Fruit fly (Drosophila melanogaster): ENCODE measurements around the gene Trp1.
A peak's percentile ranks its signal among the peaks of the same experiment; 100 is the strongest.

Trp1 gene

DNA sequence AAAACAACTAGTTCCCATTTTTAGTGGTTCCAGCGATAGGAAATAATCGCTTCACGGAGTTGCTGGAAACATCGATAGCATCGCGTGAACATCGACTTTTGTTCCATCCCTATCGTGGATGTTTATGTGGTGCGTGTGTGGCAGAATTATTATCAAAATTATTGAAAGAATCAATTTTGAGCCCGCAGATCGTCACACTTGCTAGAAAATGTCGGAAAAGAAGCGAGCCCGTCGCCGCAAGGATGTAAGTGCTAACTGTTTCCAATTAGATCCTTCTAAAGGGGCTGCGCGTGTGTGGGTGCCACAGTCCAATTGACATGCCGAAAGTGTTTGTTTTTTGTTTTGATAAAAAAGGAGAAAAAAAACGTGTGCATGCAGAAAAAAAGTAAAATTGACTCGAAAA lies at the start of gene Trp1:
Trp1 (plus strand) TSS at position 89 of the 403 bp plus-strand sequence.
- peak; percentile 94 for TF ChIP-seq tna (GFP tag; IDR thresholded peaks at IDR 0.05; ENCODE audit: partially characterized antibody)
- TF ChIP-seq gro (GFP tag; optimal IDR thresholded peaks at IDR 0.05): no peak
- no peak for TF ChIP-seq D19A (tag; optimal IDR thresholded peaks at IDR 0.05)
- no peak for TF ChIP-seq Xrp1 (GFP tag; IDR thresholded peaks at IDR 0.05)
- TF ChIP-seq Nf-YC (tag; optimal IDR thresholded peaks at IDR 0.05): no peak
- TF ChIP-seq Deaf1 (tag; optimal IDR thresholded peaks at IDR 0.05): no peak
- no peak for TF ChIP-seq CG8089 (GFP tag; optimal IDR thresholded peaks at IDR 0.05)
- peak; percentile 12 for TF ChIP-seq CG3995 (GFP tag; optimal IDR thresholded peaks at IDR 0.05)
- no peak for TF ChIP-seq danr (GFP tag; IDR thresholded peaks at IDR 0.05)
- TF ChIP-seq CG11093 (GFP tag; IDR thresholded peaks at IDR 0.05): no peak
- no peak for TF ChIP-seq kah (GFP tag; optimal IDR thresholded peaks at IDR 0.05)
- no peak for TF ChIP-seq h (optimal IDR thresholded peaks at IDR 0.05)
- no peak for TF ChIP-seq CG33557 (GFP tag; optimal IDR thresholded peaks at IDR 0.05)
- peak in 1 of 2 experiments; percentile 64 for TF ChIP-seq insv (GFP tag; optimal IDR thresholded peaks at IDR 0.05)
- no peak for TF ChIP-seq CG17328 (GFP tag; IDR thresholded peaks at IDR 0.05)
- TF ChIP-seq CG34422 (GFP tag; IDR thresholded peaks at IDR 0.05): 0 out of 3 replicates have a peak, but pooled peaks have one; percentile 51
- no peak for TF ChIP-seq CG12236 (GFP tag; optimal IDR thresholded peaks at IDR 0.05)
- TF ChIP-seq CG13624 (GFP tag; optimal IDR thresholded peaks at IDR 0.05): peak; percentile 9
- TF ChIP-seq CG31224 (GFP tag; IDR thresholded peaks at IDR 0.05): no peak
- TF ChIP-seq CG11085 (GFP tag; IDR thresholded peaks at IDR 0.05): no peak
- TF ChIP-seq CG31388 (GFP tag; optimal IDR thresholded peaks at IDR 0.05): no peak
- TF ChIP-seq unc-4 (GFP tag; IDR thresholded peaks at IDR 0.05; ENCODE audit: partially characterized antibody): peak; percentile 94
- TF ChIP-seq CG18011 (GFP tag; optimal IDR thresholded peaks at IDR 0.05): no peak
- no peak for TF ChIP-seq her (GFP tag; optimal IDR thresholded peaks at IDR 0.05)
- TF ChIP-seq odd (GFP tag; optimal IDR thresholded peaks at IDR 0.05): no peak
- TF ChIP-seq CG4404 (GFP tag; IDR thresholded peaks at IDR 0.05): no peak
- no peak for TF ChIP-seq PHDP (tag; optimal IDR thresholded peaks at IDR 0.05)
- peak; percentile 80; the same call in 3 of the 4 replicates for TF ChIP-seq chinmo (GFP tag; IDR thresholded peaks at IDR 0.05; ENCODE audit: partially characterized antibody)
- TF ChIP-seq HLH4C (GFP tag; IDR thresholded peaks at IDR 0.05; ENCODE audit: partially characterized antibody): peak; percentile 87
- no peak for TF ChIP-seq Hr78 (GFP tag; optimal IDR thresholded peaks at IDR 0.05)
- TF ChIP-seq dati (GFP tag; IDR thresholded peaks at IDR 0.05): no peak
- TF ChIP-seq gfzf (GFP tag; optimal IDR thresholded peaks at IDR 0.05): no peak
- TF ChIP-seq disco-r (GFP tag; optimal IDR thresholded peaks at IDR 0.05): no peak
- no peak for TF ChIP-seq CG11504 (tag; optimal IDR thresholded peaks at IDR 0.05)
- no peak for TF ChIP-seq ERR (GFP tag; optimal IDR thresholded peaks at IDR 0.05)
- TF ChIP-seq zf30C (GFP tag; optimal IDR thresholded peaks at IDR 0.05): no peak
- no peak for TF ChIP-seq CG7357 (GFP tag; IDR thresholded peaks at IDR 0.05)
- peak; percentile 97 for TF ChIP-seq CG6791 (GFP tag; IDR thresholded peaks at IDR 0.05; ENCODE audit: partially characterized antibody)
- no peak for TF ChIP-seq CG2202 (tag; optimal IDR thresholded peaks at IDR 0.05)
- TF ChIP-seq nom (GFP tag; optimal IDR thresholded peaks at IDR 0.05): peak; percentile 62
- TF ChIP-seq corto (GFP tag; optimal IDR thresholded peaks at IDR 0.05): no peak
- TF ChIP-seq CG15269 (tag; optimal IDR thresholded peaks at IDR 0.05): no peak
- TF ChIP-seq CG10543 (GFP tag; optimal IDR thresholded peaks at IDR 0.05): no peak
- no peak for TF ChIP-seq Side (GFP tag; optimal IDR thresholded peaks at IDR 0.05)
- no peak for TF ChIP-seq CG11696 (GFP tag; IDR thresholded peaks at IDR 0.05)
- TF ChIP-seq Sry-β (GFP tag; optimal IDR thresholded peaks at IDR 0.05): no peak
- peak; percentile 46 for TF ChIP-seq CG1603 (tag; optimal IDR thresholded peaks at IDR 0.05)
- no peak for TF ChIP-seq CG8388 (GFP tag; optimal IDR thresholded peaks at IDR 0.05)
- no peak for TF ChIP-seq Lpt (GFP tag; optimal IDR thresholded peaks at IDR 0.05)
- no peak for TF ChIP-seq CG11247 (GFP tag; IDR thresholded peaks at IDR 0.05)
- no peak for TF ChIP-seq GATAe (GFP tag; conservative IDR thresholded peaks at IDR 0.05)
